Worm (Caenorhabditis elegans): ENCODE results near the gene tpi-1.

ce11 chrII:12036516-12036915 lies 2.4 kb downstream of the tpi-1 start, which contains the start of gene cyn-16:
- no peak for TF ChIP-seq ama-1 (optimal IDR thresholded peaks at IDR 0.05)
- TF ChIP-seq tbx-37 (GFP tag; conservative IDR thresholded peaks at IDR 0.05) = no peak
- no peak for TF ChIP-seq ets-7 (tag; optimal IDR thresholded peaks at IDR 0.05)
- no peak for TF ChIP-seq scrt-1 (GFP tag; IDR thresholded peaks at IDR 0.05)
- no peak for TF ChIP-seq tra-4 (tag; optimal IDR thresholded peaks at IDR 0.05)
- TF ChIP-seq pes-1 (GFP tag; IDR thresholded peaks at IDR 0.05) = no peak
- no peak for TF ChIP-seq hnd-1 (tag; optimal IDR thresholded peaks at IDR 0.05)
- no peak for TF ChIP-seq flt-1 (GFP tag; IDR thresholded peaks at IDR 0.05)
- TF ChIP-seq aly-1 (tag; optimal IDR thresholded peaks at IDR 0.05) = no peak
- no peak for TF ChIP-seq sea-1 (GFP tag; conservative IDR thresholded peaks at IDR 0.05)
- TF ChIP-seq ceh-13 (GFP tag; optimal IDR thresholded peaks at IDR 0.05) = no peak
- TF ChIP-seq hmg-4 (GFP tag; optimal IDR thresholded peaks at IDR 0.05) = no peak
- TF ChIP-seq F13C5.2 (tag; optimal IDR thresholded peaks at IDR 0.05) = no peak

Measured in whole organism, early embryonic.